Worm (Caenorhabditis elegans) whole organism, young adult: ENCODE data around the gene F56C3.10.

ENCODE experiments used
- F22D6.2 ChIP-seq: sonication (generic microtip); optimal IDR thresholded peaks from 2 replicates; lab custom pipeline; 2016; ENCODE audit warnings: mild to moderate bottlenecking, missing genetic modification characterization, missing compliant biosample characterization
- F39B2.1 ChIP-seq: fragments of 200-800 bp; sonication (Bioruptor generic); IDR thresholded peaks from 2 replicates; pipeline ENCODE4 v1.3.6; 2022; ENCODE audit warnings: missing genetic modification reagents, missing genetic modification characterization, missing compliant biosample characterization
- F55B11.4 ChIP-seq: sonication (generic microtip); optimal IDR thresholded peaks from 2 replicates; lab custom pipeline; 2016; ENCODE audit warnings: missing compliant biosample characterization, missing genetic modification characterization, borderline replicate concordance; ENCODE audit not compliant: insufficient read depth
- Y53G8AR.9 ChIP-seq: fragments of 200-800 bp; sonication (Bioruptor generic); conservative IDR thresholded peaks from 2 replicates; pipeline ENCODE4 v1.3.6; 2022; ENCODE audit warnings: missing genetic modification reagents, missing genetic modification characterization, missing compliant biosample characterization
- ceh-79 ChIP-seq: sonication (generic microtip); optimal IDR thresholded peaks from 2 replicates; lab custom pipeline; 2017; ENCODE audit warnings: mild to moderate bottlenecking, missing genetic modification characterization, missing compliant biosample characterization
- chd-7 ChIP-seq: sonication (generic microtip); optimal IDR thresholded peaks from 2 replicates; lab custom pipeline; 2016; ENCODE audit warnings: mild to moderate bottlenecking, missing genetic modification characterization, moderate library complexity, missing compliant biosample characterization
- egl-18 ChIP-seq: fragments of 200-800 bp; sonication (Bioruptor generic); IDR thresholded peaks from 2 replicates; pipeline ENCODE4 v1.3.6; 2022; ENCODE audit warnings: missing genetic modification reagents, missing genetic modification characterization, missing compliant biosample characterization
- egl-44 ChIP-seq: fragments of 200-800 bp; sonication (Bioruptor generic); IDR thresholded peaks from 2 replicates; pipeline ENCODE4 v1.3.6; 2022; ENCODE audit warnings: missing genetic modification reagents, missing genetic modification characterization, missing compliant biosample characterization
- hlh-26 ChIP-seq: fragments of 200-800 bp; sonication (Bioruptor generic); conservative IDR thresholded peaks from 2 replicates; pipeline ENCODE4 v1.3.6; 2022; ENCODE audit warnings: missing genetic modification reagents, missing genetic modification characterization, missing compliant biosample characterization
- nhr-27 ChIP-seq: fragments of 200-800 bp; sonication (Bioruptor generic); optimal IDR thresholded peaks from 2 replicates; lab custom pipeline; 2018; ENCODE audit warnings: mild to moderate bottlenecking, missing genetic modification characterization, moderate library complexity, missing compliant biosample characterization
- pha-4 ChIP-seq: fragments of 150-350 bp; sonication (generic microtip); optimal IDR thresholded peaks from 2 replicates; lab custom pipeline; 2014; ENCODE audit warnings: missing biosample characterization, missing genetic modification reagents, missing genetic modification characterization
- sdz-38 ChIP-seq: sonication (generic microtip); optimal IDR thresholded peaks from 2 replicates; lab custom pipeline; 2016; ENCODE audit warnings: missing genotype, missing genetic modification characterization, missing compliant biosample characterization
- zfh-2 ChIP-seq: fragments of 200-800 bp; sonication (Bioruptor generic); conservative IDR thresholded peaks from 2 replicates; pipeline ENCODE4 v1.3.6; 2022; ENCODE audit warnings: missing genetic modification reagents, missing genetic modification characterization, missing compliant biosample characterization
- ztf-25 ChIP-seq: fragments of 200-800 bp; sonication (Bioruptor generic); IDR thresholded peaks from 2 replicates; pipeline ENCODE4 v1.3.6; 2022; ENCODE audit warnings: missing genetic modification reagents, missing genetic modification characterization, missing compliant biosample characterization

ce11 chrX:1367416-1367815 is 14.0 kb downstream of the F56C3.10 start, which contains the start of gene dgn-2:
- TF ChIP-seq ztf-25 (GFP tag; lab: Robert Waterston, UW): no peak
- TF ChIP-seq Y53G8AR.9 (GFP tag; lab: Robert Waterston, UW): no peak
- no peak for TF ChIP-seq zfh-2
- no peak for TF ChIP-seq ceh-79 (tag; lab: Kevin White, UChicago)
- TF ChIP-seq egl-44 (GFP tag; lab: Robert Waterston, UW): no peak
- no peak for TF ChIP-seq nhr-27 (tag; lab: Kevin White, UChicago)
- no peak for TF ChIP-seq egl-18 (GFP tag; lab: Robert Waterston, UW)
- TF ChIP-seq sdz-38 (tag; lab: Kevin White, UChicago): no peak
- TF ChIP-seq pha-4 (tag; lab: Kevin White, UChicago): no peak
- TF ChIP-seq F39B2.1 (GFP tag; lab: Robert Waterston, UW): no peak
- no peak for TF ChIP-seq F55B11.4 (tag; lab: Kevin White, UChicago)
- no peak for TF ChIP-seq hlh-26 (GFP tag; lab: Robert Waterston, UW)
- no peak for TF ChIP-seq chd-7
- TF ChIP-seq F22D6.2 (tag; lab: Kevin White, UChicago): no peak
